Worm (Caenorhabditis elegans) whole organism, mixed stage, embryonic: ENCODE measurements around the gene nhr-120.

ENCODE experiments used
- mep-1 ChIP-seq: fragments of 150-350 bp; optimal IDR thresholded peaks from 2 replicates; lab custom pipeline; 2017; ENCODE audit warnings: missing biosample characterization, missing genetic modification reagents, missing genetic modification characterization, inconsistent platforms
- nhr-76 ChIP-seq: sonication (generic microtip); optimal IDR thresholded peaks from 2 replicates; lab custom pipeline; 2017; ENCODE audit warnings: missing biosample characterization, missing genetic modification characterization
- unc-62 ChIP-seq: fragments of 150-350 bp; optimal IDR thresholded peaks from 2 replicates; lab custom pipeline; 2014; ENCODE audit warnings: missing biosample characterization, missing genetic modification reagents, missing genetic modification characterization

- no peak for TF ChIP-seq nhr-76 (tag; lab: Kevin White, UChicago)
- no peak for TF ChIP-seq unc-62 (GFP tag; lab: Kevin White, UChicago)
- TF ChIP-seq mep-1 (tag; lab: Kevin White, UChicago): no peak
Observed at ce11 chrX:6672519-6672918, 32.1 kb upstream of the nhr-120 start, which contains the start of gene col-172.
